Worm (Caenorhabditis elegans) whole organism, young adult: ENCODE measurements around the gene lin-12.

ENCODE experiments used
- B0019.2 ChIP-seq: fragments of 200-800 bp; sonication (Bioruptor generic); conservative IDR thresholded peaks from 2 replicates; pipeline ENCODE4 v1.3.6; 2022; ENCODE audit warnings: missing genetic modification reagents, missing genetic modification characterization, missing compliant biosample characterization
- B0336.3 ChIP-seq: fragments of 200-800 bp; sonication (Bioruptor generic); IDR thresholded peaks from 2 replicates; pipeline ENCODE4 v1.3.6; 2022; ENCODE audit warnings: missing genetic modification characterization, missing compliant biosample characterization
- F10E7.11 ChIP-seq: sonication (generic microtip); optimal IDR thresholded peaks from 2 replicates; lab custom pipeline; 2017; ENCODE audit warnings: mild to moderate bottlenecking, missing genetic modification characterization, moderate library complexity, missing compliant biosample characterization
- F23B12.7 ChIP-seq: sonication (generic microtip); optimal IDR thresholded peaks from 2 replicates; lab custom pipeline; 2017; ENCODE audit warnings: missing genetic modification characterization, mild to moderate bottlenecking, missing compliant biosample characterization, antibody characterized with exemption, moderate library complexity; ENCODE audit not compliant: insufficient read depth
- F33H1.4 ChIP-seq: fragments of 200-800 bp; sonication (Bioruptor generic); IDR thresholded peaks from 2 replicates; pipeline ENCODE4 v1.3.6; 2022; ENCODE audit warnings: missing genetic modification reagents, missing genetic modification characterization, missing compliant biosample characterization
- F52B5.7 ChIP-seq: sonication (generic microtip); optimal IDR thresholded peaks from 2 replicates; lab custom pipeline; 2016; ENCODE audit warnings: mild to moderate bottlenecking, missing genetic modification characterization, missing compliant biosample characterization
- T07F8.4 ChIP-seq: sonication (generic microtip); optimal IDR thresholded peaks from 2 replicates; lab custom pipeline; 2016; ENCODE audit warnings: mild to moderate bottlenecking, missing genetic modification characterization, moderate library complexity, missing compliant biosample characterization
- Y79H2A.3 ChIP-seq: fragments of 200-800 bp; sonication (Bioruptor generic); conservative IDR thresholded peaks from 2 replicates; pipeline ENCODE4 v1.3.6; 2022; ENCODE audit warnings: missing genetic modification reagents, missing genetic modification characterization, missing compliant biosample characterization
- akir-1 ChIP-seq: fragments of 200-800 bp; sonication (Bioruptor generic); optimal IDR thresholded peaks from 2 replicates; lab custom pipeline; 2018; ENCODE audit warnings: mild to moderate bottlenecking, missing genetic modification characterization, moderate library complexity, missing compliant biosample characterization
- atf-7 ChIP-seq: sonication (generic microtip); optimal IDR thresholded peaks from 2 replicates; lab custom pipeline; 2017; ENCODE audit warnings: mild to moderate bottlenecking, missing genetic modification characterization, missing compliant biosample characterization
- attf-3 ChIP-seq: fragments of 200-800 bp; sonication (Bioruptor generic); conservative IDR thresholded peaks from 2 replicates; pipeline ENCODE4 v1.3.6; 2022; ENCODE audit warnings: missing genetic modification reagents, missing genetic modification characterization, missing compliant biosample characterization
- attf-5 ChIP-seq: fragments of 200-800 bp; sonication (Bioruptor generic); optimal IDR thresholded peaks from 2 replicates; lab custom pipeline; 2018; ENCODE audit warnings: mild to moderate bottlenecking, missing genetic modification characterization, missing compliant biosample characterization
- bed-1 ChIP-seq: fragments of 200-800 bp; sonication (Bioruptor generic); IDR thresholded peaks from 2 replicates; pipeline ENCODE4 v1.3.6; 2022; ENCODE audit warnings: missing genetic modification reagents, missing genetic modification characterization, missing compliant biosample characterization
- bed-2 ChIP-seq: fragments of 200-800 bp; sonication (Bioruptor generic); IDR thresholded peaks from 2 replicates; pipeline ENCODE4 v1.3.6; 2022; ENCODE audit warnings: missing genetic modification reagents, missing genetic modification characterization, missing compliant biosample characterization
- ccch-3 ChIP-seq: fragments of 200-800 bp; sonication (Bioruptor generic); optimal IDR thresholded peaks from 2 replicates; lab custom pipeline; 2018; ENCODE audit warnings: mild to moderate bottlenecking, missing genetic modification characterization, missing compliant biosample characterization
- ceh-100 ChIP-seq: fragments of 200-800 bp; sonication (Bioruptor generic); IDR thresholded peaks from 2 replicates; pipeline ENCODE4 v1.3.6; 2022; ENCODE audit warnings: missing genetic modification reagents, missing genetic modification characterization, missing compliant biosample characterization
- efl-1 ChIP-seq: fragments of 150-350 bp; optimal IDR thresholded peaks from 2 replicates; lab custom pipeline; 2014; ENCODE audit warnings: missing biosample characterization, missing genetic modification reagents, missing genetic modification characterization
- egrh-3 ChIP-seq: fragments of 200-800 bp; sonication (Bioruptor generic); IDR thresholded peaks from 2 replicates; pipeline ENCODE4 v1.3.6; 2022; ENCODE audit warnings: missing genetic modification reagents, missing genetic modification characterization, missing compliant biosample characterization
- him-1 ChIP-seq: sonication (generic microtip); optimal IDR thresholded peaks from 2 replicates; lab custom pipeline; 2016; ENCODE audit warnings: missing genotype, missing genetic modification reagents, missing genetic modification characterization, missing compliant biosample characterization
- hlh-12 ChIP-seq: sonication (generic microtip); optimal IDR thresholded peaks from 2 replicates; lab custom pipeline; 2016; ENCODE audit warnings: missing genetic modification characterization, missing compliant biosample characterization
- hlh-26 ChIP-seq: fragments of 200-800 bp; sonication (Bioruptor generic); conservative IDR thresholded peaks from 2 replicates; pipeline ENCODE4 v1.3.6; 2022; ENCODE audit warnings: missing genetic modification reagents, missing genetic modification characterization, missing compliant biosample characterization
- hsf-1 ChIP-seq: fragments of 200-800 bp; sonication (Bioruptor generic); IDR thresholded peaks from 2 replicates; pipeline ENCODE4 v1.3.6; 2022; ENCODE audit warnings: missing genetic modification reagents, missing genetic modification characterization, missing compliant biosample characterization
- let-526 ChIP-seq: fragments of 200-800 bp; sonication (Bioruptor generic); IDR thresholded peaks from 2 replicates; pipeline ENCODE4 v1.3.6; 2022; ENCODE audit warnings: missing genetic modification reagents, missing genetic modification characterization, missing compliant biosample characterization
- let-607 ChIP-seq, 2 experiments: fragments of 200-800 bp in 1 of 2; sonication (Bioruptor generic) in 1 of 2; sonication (generic microtip) in 1 of 2; optimal IDR thresholded peaks; 2 replicates each; lab custom pipeline; 2016 to 2018; ENCODE audit warnings: mild to moderate bottlenecking in 2 of 2, missing compliant biosample characterization in 2 of 2, missing genetic modification characterization in 2 of 2, moderate library complexity in 2 of 2, missing genotype in 1 of 2
- lir-1 ChIP-seq: fragments of 200-800 bp; sonication (Bioruptor generic); conservative IDR thresholded peaks from 2 replicates; pipeline ENCODE4 v1.3.6; 2022; ENCODE audit warnings: missing genetic modification reagents, missing genetic modification characterization, missing compliant biosample characterization
- lsy-27 ChIP-seq: sonication (generic microtip); optimal IDR thresholded peaks from 2 replicates; lab custom pipeline; 2017; ENCODE audit warnings: missing genetic modification characterization, mild to moderate bottlenecking, missing compliant biosample characterization, antibody characterized with exemption, missing genotype, borderline replicate concordance; ENCODE audit not compliant: insufficient read depth
- madf-10 ChIP-seq: sonication (generic microtip); optimal IDR thresholded peaks from 2 replicates; lab custom pipeline; 2016; ENCODE audit warnings: mild to moderate bottlenecking, missing genetic modification characterization, missing compliant biosample characterization
- mel-28 ChIP-seq: sonication (generic microtip); optimal IDR thresholded peaks from 2 replicates; lab custom pipeline; 2016; ENCODE audit warnings: borderline replicate concordance, mild to moderate bottlenecking, missing genetic modification characterization, missing compliant biosample characterization
- nfya-1 ChIP-seq: sonication (generic microtip); optimal IDR thresholded peaks from 2 replicates; lab custom pipeline; 2017; ENCODE audit warnings: antibody characterized with exemption, missing compliant biosample characterization, missing genetic modification characterization, borderline replicate concordance; ENCODE audit not compliant: insufficient read depth
- rec-8 ChIP-seq, 2 experiments: sonication (generic microtip); optimal IDR thresholded peaks; 2 replicates each; lab custom pipeline; 2016; ENCODE audit warnings: mild to moderate bottlenecking in 2 of 2, missing genetic modification characterization in 2 of 2, missing genetic modification reagents in 2 of 2, missing genotype in 2 of 2, missing biosample characterization in 1 of 2, missing compliant biosample characterization in 1 of 2, moderate library complexity in 1 of 2
- rpc-1 ChIP-seq, 2 experiments: fragments of 150-350 bp in 1 of 2; sonication (generic microtip) in 1 of 2; optimal IDR thresholded peaks; 2 replicates each; lab custom pipeline; 2014 to 2018; ENCODE audit warnings: missing biosample characterization in 1 of 2, missing genetic modification characterization in 1 of 2, missing genetic modification reagents in 1 of 2, missing genotype in 1 of 2
- snpc-1.3 ChIP-seq: sonication (generic microtip); optimal IDR thresholded peaks from 2 replicates; lab custom pipeline; 2017; ENCODE audit warnings: missing genetic modification characterization, mild to moderate bottlenecking, missing compliant biosample characterization, antibody characterized with exemption, moderate library complexity, missing genotype, missing genetic modification reagents; ENCODE audit not compliant: insufficient read depth
- somi-1 ChIP-seq: fragments of 200-800 bp; sonication (Bioruptor generic); optimal IDR thresholded peaks from 2 replicates; lab custom pipeline; 2018; ENCODE audit warnings: mild to moderate bottlenecking, missing genetic modification characterization, missing compliant biosample characterization
- unc-130 ChIP-seq: sonication (generic microtip); optimal IDR thresholded peaks from 2 replicates; lab custom pipeline; 2016; ENCODE audit warnings: missing genetic modification reagents, missing genetic modification characterization, missing compliant biosample characterization
- zfh-2 ChIP-seq: fragments of 200-800 bp; sonication (Bioruptor generic); conservative IDR thresholded peaks from 2 replicates; pipeline ENCODE4 v1.3.6; 2022; ENCODE audit warnings: missing genetic modification reagents, missing genetic modification characterization, missing compliant biosample characterization
- ztf-25 ChIP-seq: fragments of 200-800 bp; sonication (Bioruptor generic); IDR thresholded peaks from 2 replicates; pipeline ENCODE4 v1.3.6; 2022; ENCODE audit warnings: missing genetic modification reagents, missing genetic modification characterization, missing compliant biosample characterization
- ztf-28 ChIP-seq: fragments of 200-800 bp; sonication (Bioruptor generic); IDR thresholded peaks from 2 replicates; pipeline ENCODE4 v1.3.6; 2022; ENCODE audit warnings: missing genetic modification reagents, missing genetic modification characterization, missing compliant biosample characterization
- ztf-3 ChIP-seq: fragments of 200-800 bp; sonication (Bioruptor generic); optimal IDR thresholded peaks from 2 replicates; lab custom pipeline; 2018; ENCODE audit warnings: mild to moderate bottlenecking, missing genetic modification characterization, missing compliant biosample characterization

The lin-12 gene

DNA sequence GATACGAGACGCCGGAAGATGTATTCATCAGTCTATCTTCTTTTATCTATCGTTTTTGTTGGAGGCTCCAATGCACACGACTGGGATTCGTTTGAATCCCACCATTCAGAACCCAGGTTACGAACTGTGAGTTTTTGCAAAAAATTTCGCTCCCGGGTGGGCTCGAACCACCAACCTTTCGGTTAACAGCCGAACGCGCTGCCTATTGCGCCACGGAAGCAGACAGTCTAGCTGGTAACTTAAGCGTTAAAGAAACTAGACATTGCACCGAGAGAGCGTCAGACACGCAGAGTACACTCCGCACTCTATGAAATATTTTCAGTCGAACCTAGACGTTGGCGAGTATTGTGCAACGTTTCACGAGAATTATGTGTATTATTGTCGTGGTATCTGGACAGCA lies 32.8 kb upstream of the lin-12 start (continued):
- TF ChIP-seq somi-1 (peak; percentile 24), ztf-3 (no peak), lir-1 (GFP tag; lab: Robert Waterston, UW) (no peak), F23B12.7 (tag; lab: Kevin White, UChicago) (peak; percentile 34), hlh-26 (GFP tag; lab: Robert Waterston, UW) (no peak), ceh-100 (GFP tag; lab: Robert Waterston, UW) (no peak; the same call in 1 of the 2 replicates), him-1 (tag; lab: Kevin White, UChicago) (peak; percentile 92), efl-1 (no peak), rec-8 (tag; optimal IDR thresholded peaks at IDR 0.05; lab: Kevin White, UChicago) (peak; percentile 31 to 81), atf-7 (tag; lab: Kevin White, UChicago) (no peak), unc-130 (GFP tag; lab: Kevin White, UChicago) (no peak), ztf-28 (GFP tag; lab: Robert Waterston, UW) (no peak), B0336.3 (peak; percentile 62), let-526 (GFP tag; lab: Robert Waterston, UW) (peak; percentile 76; the same call in 1 of the 2 replicates), egrh-3 (GFP tag; lab: Robert Waterston, UW) (peak; percentile 46; the same call in 1 of the 2 replicates), F33H1.4 (GFP tag; lab: Robert Waterston, UW) (peak; percentile 32; the same call in 1 of the 2 replicates), lsy-27 (tag; lab: Kevin White, UChicago) (peak; percentile 77), akir-1 (GFP tag; lab: Kevin White, UChicago) (no peak), T07F8.4 (peak; percentile 56), bed-1 (no peak), hlh-12 (no peak), F10E7.11 (tag; lab: Kevin White, UChicago) (no peak), F52B5.7 (tag; lab: Kevin White, UChicago) (peak; percentile 74), hsf-1 (GFP tag; lab: Robert Waterston, UW) (peak; percentile 9; the same call in 1 of the 2 replicates), Y79H2A.3 (GFP tag; lab: Robert Waterston, UW) (0 out of 2 replicates have a peak, but pooled peaks have one; percentile 57), nfya-1 (no peak)
- TF ChIP-seq, all 124 proteins: peak for 62

ce11 chrIII:9103643-9104042 lies 32.4 kb upstream of the lin-12 start, which contains the start of gene dos-1:
Gene dos-1 (plus strand): TSS chrIII:9103943.
- TF ChIP-seq hsf-1 (GFP tag; lab: Robert Waterston, UW) (no peak), attf-3 (GFP tag; lab: Robert Waterston, UW) (no peak), B0019.2 (GFP tag; lab: Robert Waterston, UW) (no peak), snpc-1.3 (no peak), B0336.3 (no peak), hlh-26 (GFP tag; lab: Robert Waterston, UW) (no peak), let-607 (tag; optimal IDR thresholded peaks at IDR 0.05; lab: Kevin White, UChicago) (no peak)

DNA sequence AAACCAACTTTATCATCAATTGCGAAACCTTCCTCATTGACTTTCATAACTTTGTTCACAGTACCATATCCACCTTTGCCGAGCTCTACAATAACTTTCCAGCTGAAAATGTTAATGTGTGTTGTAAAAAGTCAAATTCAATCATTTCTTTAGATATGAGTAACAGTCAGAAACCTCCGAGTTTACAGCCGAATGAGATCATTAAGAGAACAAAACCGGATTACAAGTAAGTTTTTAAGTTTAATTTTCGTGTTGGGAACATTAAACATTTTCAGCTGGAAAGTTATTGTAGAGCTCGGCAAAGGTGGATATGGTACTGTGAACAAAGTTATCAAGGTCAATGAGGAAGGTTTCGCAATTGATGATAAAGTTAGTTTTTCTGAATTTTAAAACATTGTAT lies 29.9 kb upstream of the lin-12 start, which contains the start of gene ZK507.1:
ZK507.1 (minus strand) TSS at position 101 of the 400 bp plus-strand sequence.
- TF ChIP-seq ccch-3 (GFP tag; lab: Kevin White, UChicago) (no peak), madf-10 (tag; lab: Kevin White, UChicago) (no peak), nfya-1 (no peak), ztf-28 (GFP tag; lab: Robert Waterston, UW) (no peak), attf-5 (GFP tag; lab: Kevin White, UChicago) (no peak), zfh-2 (GFP tag; lab: Robert Waterston, UW) (no peak), mel-28 (tag; lab: Kevin White, UChicago) (no peak), rpc-1 (optimal IDR thresholded peaks at IDR 0.05; lab: Kevin White, UChicago) (no peak), rpc-1 (tag; optimal IDR thresholded peaks at IDR 0.05; lab: Kevin White, UChicago) (no peak), bed-2 (GFP tag; lab: Robert Waterston, UW) (no peak), ztf-25 (GFP tag; lab: Robert Waterston, UW) (no peak)
- TF ChIP-seq, all 124 proteins: peak for 0
